Worm (Caenorhabditis elegans) whole organism, early embryonic: ENCODE data around the gene T22B2.1.

Experiments
- B0310.2 ChIP-seq: sonication (generic microtip); optimal IDR thresholded peaks from 2 replicates; lab custom pipeline; 2016; ENCODE audit warnings: mild to moderate bottlenecking, missing genetic modification characterization, missing compliant biosample characterization
- F13C5.2 ChIP-seq: sonication (generic microtip); optimal IDR thresholded peaks from 2 replicates; lab custom pipeline; 2017; ENCODE audit warnings: mild to moderate bottlenecking, missing genetic modification characterization, inconsistent platforms, missing compliant biosample characterization
- aly-1 ChIP-seq: sonication (generic microtip); optimal IDR thresholded peaks from 2 replicates; lab custom pipeline; 2016; ENCODE audit warnings: missing genetic modification characterization, missing compliant biosample characterization
- ama-1 ChIP-seq: fragments of 150-350 bp; optimal IDR thresholded peaks from 2 replicates; lab custom pipeline; 2014
- ceh-13 ChIP-seq: fragments of 200-800 bp; sonication (Bioruptor generic); optimal IDR thresholded peaks from 2 replicates; lab custom pipeline; 2018; ENCODE audit warnings: mild to moderate bottlenecking, missing genetic modification characterization, missing compliant biosample characterization
- ceh-36 ChIP-seq: sonication (generic microtip); optimal IDR thresholded peaks from 2 replicates; lab custom pipeline; 2016; ENCODE audit warnings: missing genetic modification characterization, inconsistent platforms, missing compliant biosample characterization
- ets-7 ChIP-seq: sonication (generic microtip); optimal IDR thresholded peaks from 2 replicates; lab custom pipeline; 2016; ENCODE audit warnings: missing genotype, missing genetic modification characterization, missing compliant biosample characterization
- flt-1 ChIP-seq: fragments of 200-800 bp; sonication (Bioruptor generic); IDR thresholded peaks from 2 replicates; pipeline ENCODE4 v1.3.6; 2022; ENCODE audit warnings: missing genetic modification characterization, missing compliant biosample characterization
- hmbx-1 ChIP-seq: sonication (generic microtip); optimal IDR thresholded peaks from 2 replicates; lab custom pipeline; 2016; ENCODE audit warnings: mild to moderate bottlenecking, missing genetic modification characterization, missing compliant biosample characterization
- hmg-4 ChIP-seq: fragments of 200-800 bp; sonication (Bioruptor generic); optimal IDR thresholded peaks from 2 replicates; lab custom pipeline; 2018; ENCODE audit warnings: mild to moderate bottlenecking, missing genetic modification characterization, missing compliant biosample characterization
- hnd-1 ChIP-seq: sonication (generic microtip); optimal IDR thresholded peaks from 2 replicates; lab custom pipeline; 2016; ENCODE audit warnings: missing genetic modification characterization, missing compliant biosample characterization
- pes-1 ChIP-seq: fragments of 200-800 bp; sonication (Bioruptor generic); IDR thresholded peaks from 2 replicates; pipeline ENCODE4 v1.3.6; 2022; ENCODE audit warnings: missing genetic modification reagents, missing genetic modification characterization, missing compliant biosample characterization
- scrt-1 ChIP-seq: fragments of 200-800 bp; sonication (Bioruptor generic); IDR thresholded peaks from 2 replicates; pipeline ENCODE4 v1.3.6; 2022; ENCODE audit warnings: missing genetic modification characterization, missing compliant biosample characterization
- sea-1 ChIP-seq: fragments of 200-800 bp; sonication (Bioruptor generic); conservative IDR thresholded peaks from 2 replicates; pipeline ENCODE4 v1.3.6; 2022; ENCODE audit warnings: missing genetic modification characterization, missing compliant biosample characterization
- tbx-11 ChIP-seq: fragments of 200-800 bp; sonication (Bioruptor generic); IDR thresholded peaks from 2 replicates; pipeline ENCODE4 v1.3.6; 2022; ENCODE audit warnings: missing genetic modification characterization, missing compliant biosample characterization
- tbx-37 ChIP-seq: fragments of 200-800 bp; sonication (Bioruptor generic); conservative IDR thresholded peaks from 2 replicates; pipeline ENCODE4 v1.3.6; 2022; ENCODE audit warnings: missing genetic modification reagents, missing genetic modification characterization, missing compliant biosample characterization
- tra-4 ChIP-seq: sonication (generic microtip); optimal IDR thresholded peaks from 2 replicates; lab custom pipeline; 2017; ENCODE audit warnings: missing genetic modification characterization, missing compliant biosample characterization

T22B2.1 gene

ce11 chrX:3919689-3920088, 6.2 kb upstream of the T22B2.1 start:
- TF ChIP-seq tbx-11 (GFP tag; lab: Robert Waterston, UW): no peak
- no peak for TF ChIP-seq tra-4 (tag; lab: Kevin White, UChicago)
- no peak for TF ChIP-seq pes-1 (GFP tag; lab: Robert Waterston, UW)
- no peak for TF ChIP-seq ama-1 (lab: Kevin White, UChicago)

ce11 chrX:3920101-3920500, 5.8 kb upstream of the T22B2.1 start, which contains the start of gene T22B2.2:
Gene T22B2.2, plus strand, starts transcription at chrX:3920401.
- TF ChIP-seq ceh-36 (tag; lab: Kevin White, UChicago): no peak
- no peak for TF ChIP-seq sea-1 (GFP tag; lab: Robert Waterston, UW)
- no peak for TF ChIP-seq ceh-13 (GFP tag; lab: Kevin White, UChicago)
- no peak for TF ChIP-seq ama-1 (lab: Kevin White, UChicago)
- no peak for TF ChIP-seq hmg-4 (GFP tag; lab: Kevin White, UChicago)
- TF ChIP-seq tbx-11 (GFP tag; lab: Robert Waterston, UW): no peak
- TF ChIP-seq B0310.2: no peak
- no peak for TF ChIP-seq aly-1
- TF ChIP-seq F13C5.2 (tag; lab: Kevin White, UChicago): no peak
- no peak for TF ChIP-seq tbx-37 (GFP tag; lab: Robert Waterston, UW)
- TF ChIP-seq tra-4 (tag; lab: Kevin White, UChicago): no peak
- TF ChIP-seq hnd-1 (tag; lab: Kevin White, UChicago): no peak
- no peak for TF ChIP-seq flt-1 (GFP tag; lab: Robert Waterston, UW)
- TF ChIP-seq hmbx-1 (tag; lab: Kevin White, UChicago): no peak
- no peak for TF ChIP-seq ets-7
- no peak for TF ChIP-seq scrt-1 (GFP tag; lab: Robert Waterston, UW)
- TF ChIP-seq pes-1 (GFP tag; lab: Robert Waterston, UW): no peak

ce11 chrX:3920747-3921146, 5.1 kb upstream of the T22B2.1 start:
- TF ChIP-seq hmg-4 (GFP tag; lab: Kevin White, UChicago) (no peak), hmbx-1 (tag; lab: Kevin White, UChicago) (no peak), flt-1 (GFP tag; lab: Robert Waterston, UW) (no peak), scrt-1 (GFP tag; lab: Robert Waterston, UW) (no peak), aly-1 (no peak), hnd-1 (tag; lab: Kevin White, UChicago) (no peak), pes-1 (GFP tag; lab: Robert Waterston, UW) (no peak), tra-4 (tag; lab: Kevin White, UChicago) (no peak), ets-7 (no peak), B0310.2 (no peak), ama-1 (lab: Kevin White, UChicago) (no peak), tbx-37 (GFP tag; lab: Robert Waterston, UW) (no peak), sea-1 (GFP tag; lab: Robert Waterston, UW) (no peak), ceh-13 (GFP tag; lab: Kevin White, UChicago) (no peak), ceh-36 (tag; lab: Kevin White, UChicago) (no peak), tbx-11 (GFP tag; lab: Robert Waterston, UW) (no peak)

- TF ChIP-seq ets-7: no peak
- no peak for TF ChIP-seq B0310.2
- no peak for TF ChIP-seq hnd-1 (tag; lab: Kevin White, UChicago)
- no peak for TF ChIP-seq tbx-11 (GFP tag; lab: Robert Waterston, UW)
- no peak for TF ChIP-seq tra-4 (tag; lab: Kevin White, UChicago)
- TF ChIP-seq pes-1 (GFP tag; lab: Robert Waterston, UW): no peak
- TF ChIP-seq F13C5.2 (tag; lab: Kevin White, UChicago): no peak
- no peak for TF ChIP-seq hmbx-1 (tag; lab: Kevin White, UChicago)
- no peak for TF ChIP-seq scrt-1 (GFP tag; lab: Robert Waterston, UW)
- no peak for TF ChIP-seq tbx-37 (GFP tag; lab: Robert Waterston, UW)
- TF ChIP-seq ceh-13 (GFP tag; lab: Kevin White, UChicago): no peak
- TF ChIP-seq flt-1 (GFP tag; lab: Robert Waterston, UW): no peak
- TF ChIP-seq ceh-36 (tag; lab: Kevin White, UChicago): no peak
- TF ChIP-seq ama-1 (lab: Kevin White, UChicago): no peak
- TF ChIP-seq hmg-4 (GFP tag; lab: Kevin White, UChicago): no peak
- no peak for TF ChIP-seq sea-1 (GFP tag; lab: Robert Waterston, UW)
- TF ChIP-seq aly-1: no peak
Observed at ce11 chrX:3931350-3931749, 5.5 kb downstream of the T22B2.1 start, which contains the start of gene adt-3. Gene adt-3, plus strand, starts transcription at chrX:3931650.

ce11 chrX:3932694-3933093, 6.8 kb downstream of the T22B2.1 start:
- TF ChIP-seq hmbx-1 (tag; lab: Kevin White, UChicago) (no peak), pes-1 (GFP tag; lab: Robert Waterston, UW) (no peak), hnd-1 (tag; lab: Kevin White, UChicago) (no peak), aly-1 (no peak), tra-4 (tag; lab: Kevin White, UChicago) (no peak)

ce11 chrX:3937483-3937882, 11.6 kb downstream of the T22B2.1 start:
- no peak for TF ChIP-seq flt-1 (GFP tag; lab: Robert Waterston, UW)
- no peak for TF ChIP-seq ama-1 (lab: Kevin White, UChicago)
- TF ChIP-seq tra-4 (tag; lab: Kevin White, UChicago): no peak
- TF ChIP-seq tbx-11 (GFP tag; lab: Robert Waterston, UW): no peak
- TF ChIP-seq B0310.2: no peak
- TF ChIP-seq scrt-1 (GFP tag; lab: Robert Waterston, UW): no peak
- TF ChIP-seq aly-1: no peak
- TF ChIP-seq ceh-36 (tag; lab: Kevin White, UChicago): no peak

- TF ChIP-seq hmg-4 (GFP tag; lab: Kevin White, UChicago): no peak
- TF ChIP-seq aly-1: no peak
- TF ChIP-seq scrt-1 (GFP tag; lab: Robert Waterston, UW): no peak
Observed at ce11 chrX:3937884-3938283, 12.0 kb downstream of the T22B2.1 start.

ce11 chrX:3938950-3939349, 13.1 kb downstream of the T22B2.1 start, which contains the start of gene T19D2.3:
Gene T19D2.3, plus strand, starts transcription at chrX:3939250.
- no peak for TF ChIP-seq ama-1 (lab: Kevin White, UChicago)
- no peak for TF ChIP-seq tbx-11 (GFP tag; lab: Robert Waterston, UW)
- TF ChIP-seq hmg-4 (GFP tag; lab: Kevin White, UChicago): no peak
- no peak for TF ChIP-seq F13C5.2 (tag; lab: Kevin White, UChicago)
- TF ChIP-seq scrt-1 (GFP tag; lab: Robert Waterston, UW): no peak
- TF ChIP-seq aly-1: no peak
- TF ChIP-seq hmbx-1 (tag; lab: Kevin White, UChicago): no peak
